Fruit fly (Drosophila melanogaster): ENCODE measurements around the gene FipoQ.

FipoQ gene

DNA sequence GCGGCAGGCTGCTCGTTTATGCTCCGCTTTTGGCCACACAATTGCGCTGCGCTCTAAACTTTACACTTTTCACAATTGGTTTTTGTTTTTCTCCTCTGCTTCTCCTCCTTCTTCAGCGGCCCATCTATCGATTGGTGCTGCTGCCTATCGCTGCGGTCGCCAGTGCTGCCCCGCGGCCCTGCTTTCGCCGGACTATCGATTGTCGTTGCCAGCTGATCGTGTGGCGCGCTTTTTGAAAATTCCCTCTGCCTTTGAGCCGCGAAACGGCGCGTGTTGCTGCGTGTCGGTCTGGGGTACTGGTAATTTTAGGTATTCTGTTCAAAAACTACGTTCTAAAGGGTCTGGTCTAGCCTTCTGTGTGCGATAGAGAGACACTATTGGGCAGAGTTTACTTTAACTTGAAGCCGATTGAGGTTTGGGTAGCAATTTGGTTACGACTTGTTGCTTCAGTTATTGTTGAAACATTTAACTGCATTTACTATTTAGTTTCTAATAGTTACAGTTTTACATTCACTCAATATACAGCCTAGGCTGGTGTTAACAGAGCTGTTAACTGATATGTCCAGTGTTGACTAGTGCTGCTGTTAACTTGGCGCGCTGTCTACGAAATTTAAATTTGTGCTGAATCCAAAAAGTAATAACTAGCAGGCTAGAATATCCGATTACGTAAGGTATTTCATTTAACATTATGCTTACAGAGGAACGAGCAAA lies 9.0 kb downstream of the FipoQ start, which contains the start of gene Trc8:
Gene Trc8 (minus strand): TSS at position 392 of the 711 bp plus-strand sequence.
- TF ChIP-seq Ets96B (tag; optimal IDR thresholded peaks at IDR 0.05) (peak; percentile 1), Sox14 (GFP tag; optimal IDR thresholded peaks at IDR 0.05) (peak; percentile 39), CG6808 (GFP tag; optimal IDR thresholded peaks at IDR 0.05) (peak; percentile 62), fd59A (GFP tag; optimal IDR thresholded peaks at IDR 0.05) (no peak), Eip78C (GFP tag) (peak; percentile 43), CG6163 (GFP tag; IDR thresholded peaks at IDR 0.05) (peak; percentile 36; the same call in 1 of the 3 replicates)

dm6 chr3R:29506581-29506980 lies 12.0 kb downstream of the FipoQ start:
- TF ChIP-seq Sox15 (GFP tag; optimal IDR thresholded peaks at IDR 0.05) (no peak), ss (GFP tag; optimal IDR thresholded peaks at IDR 0.05) (peak; percentile 5 to 67), CG3032 (tag; optimal IDR thresholded peaks at IDR 0.05) (peak; percentile 78), Hr4 (GFP tag; optimal IDR thresholded peaks at IDR 0.05) (no peak), dsx (GFP tag; optimal IDR thresholded peaks at IDR 0.05; ENCODE audit: poor library complexity, severe bottlenecking) (peak; percentile 12), spab (GFP tag; optimal IDR thresholded peaks at IDR 0.05) (peak; percentile 7), Eip75B (GFP tag; optimal IDR thresholded peaks at IDR 0.05) (peak; percentile 27), CG34406 (GFP tag; optimal IDR thresholded peaks at IDR 0.05) (peak; percentile 13), CG6276 (GFP tag; optimal IDR thresholded peaks at IDR 0.05) (no peak), lz (GFP tag; optimal IDR thresholded peaks at IDR 0.05) (peak; percentile 42), CG16779 (tag; optimal IDR thresholded peaks at IDR 0.05) (no peak), CG1621 (tag; optimal IDR thresholded peaks at IDR 0.05) (peak; percentile 28), CG10631 (GFP tag; optimal IDR thresholded peaks at IDR 0.05) (peak; percentile 48), Hr38 (GFP tag; optimal IDR thresholded peaks at IDR 0.05) (no peak), Lpt (GFP tag; optimal IDR thresholded peaks at IDR 0.05) (no peak), CG4318 (GFP tag; optimal IDR thresholded peaks at IDR 0.05) (no peak), CG10669 (GFP tag; optimal IDR thresholded peaks at IDR 0.05) (no peak), CG11762 (GFP tag; optimal IDR thresholded peaks at IDR 0.05; ENCODE audit: insufficient read depth) (peak; percentile 2), vri (GFP tag; optimal IDR thresholded peaks at IDR 0.05) (no peak), CG8632 (GFP tag; optimal IDR thresholded peaks at IDR 0.05) (peak; percentile 36), CG15336 (GFP tag; IDR thresholded peaks at IDR 0.05) (no peak), CG32006 (GFP tag; optimal IDR thresholded peaks at IDR 0.05) (no peak), Gug (GFP tag; IDR thresholded peaks at IDR 0.05) (no peak), dac (GFP tag; optimal IDR thresholded peaks at IDR 0.05) (no peak), net (GFP tag; optimal IDR thresholded peaks at IDR 0.05) (no peak), esn (GFP tag; optimal IDR thresholded peaks at IDR 0.05) (peak; percentile 43), CG7368 (GFP tag; optimal IDR thresholded peaks at IDR 0.05) (peak; percentile 5), svp (GFP tag) (no peak), fd59A (GFP tag; optimal IDR thresholded peaks at IDR 0.05) (peak; percentile 1), Blimp-1 (GFP tag; optimal IDR thresholded peaks at IDR 0.05) (no peak), Sox102F (GFP tag; optimal IDR thresholded peaks at IDR 0.05) (no peak), CG6163 (GFP tag; IDR thresholded peaks at IDR 0.05) (peak; percentile 77), CG3919 (GFP tag; optimal IDR thresholded peaks at IDR 0.05) (peak; percentile 51), fd85E (GFP tag; optimal IDR thresholded peaks at IDR 0.05) (no peak), CG11902 (GFP tag; optimal IDR thresholded peaks at IDR 0.05) (peak; percentile 13), CG6808 (GFP tag; optimal IDR thresholded peaks at IDR 0.05) (peak; percentile 53), Met (GFP tag; optimal IDR thresholded peaks at IDR 0.05) (peak; percentile 2), acj6 (GFP tag; optimal IDR thresholded peaks at IDR 0.05) (peak; percentile 24), CG31627 (GFP tag; optimal IDR thresholded peaks at IDR 0.05) (no peak), topi (GFP tag; optimal IDR thresholded peaks at IDR 0.05) (peak; percentile 22), CG8119 (GFP tag; IDR thresholded peaks at IDR 0.05) (no peak), Eip93F (GFP tag; optimal IDR thresholded peaks at IDR 0.05) (peak; percentile 28), Ets96B (tag; optimal IDR thresholded peaks at IDR 0.05) (peak; percentile 80), CG9139 (GFP tag; optimal IDR thresholded peaks at IDR 0.05) (no peak), Ets21C (GFP tag; optimal IDR thresholded peaks at IDR 0.05) (no peak), CG6854 (GFP tag; optimal IDR thresholded peaks at IDR 0.05) (no peak)

All from whole organism, prepupa.